Worm (Caenorhabditis elegans): ENCODE results near the gene srbc-22.

Gene srbc-22

DNA sequence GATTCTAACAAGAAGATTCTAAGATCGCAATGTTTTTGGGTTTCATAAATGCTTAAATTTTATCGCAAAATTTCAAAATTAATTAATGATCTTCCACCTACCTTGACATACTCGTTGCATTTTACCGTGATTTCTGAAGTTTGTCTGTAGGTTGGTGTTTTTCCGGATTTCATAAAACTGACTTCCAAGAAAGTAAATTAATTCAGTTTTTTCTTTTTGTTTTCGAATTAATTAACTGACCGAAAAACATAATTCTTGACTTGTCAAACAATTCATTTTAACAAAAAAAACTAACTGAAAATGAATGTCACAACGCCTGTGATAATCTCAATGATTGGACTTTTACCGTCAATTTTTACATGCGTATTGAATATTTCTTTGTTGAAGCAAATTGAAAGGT is 24.8 kb downstream of the srbc-22 start, which contains the start of gene srbc-16:
TSS of gene srbc-16 (plus strand) at position 301 of the 400 bp plus-strand sequence.
- TF ChIP-seq aly-2 (tag; optimal IDR thresholded peaks at IDR 0.05) (no peak), lin-15B (tag; optimal IDR thresholded peaks at IDR 0.05) (no peak), pqm-1 (tag; optimal IDR thresholded peaks at IDR 0.05) (no peak), skn-1 (tag; optimal IDR thresholded peaks at IDR 0.05) (no peak), mes-2 (tag; optimal IDR thresholded peaks at IDR 0.05; ENCODE audit: poor library complexity, severe bottlenecking) (no peak), lir-3 (tag; optimal IDR thresholded peaks at IDR 0.05) (no peak), saeg-2 (GFP tag; IDR thresholded peaks at IDR 0.05) (no peak), F49E8.2 (tag; optimal IDR thresholded peaks at IDR 0.05; ENCODE audit: borderline replicate concordance) (no peak)

DNA sequence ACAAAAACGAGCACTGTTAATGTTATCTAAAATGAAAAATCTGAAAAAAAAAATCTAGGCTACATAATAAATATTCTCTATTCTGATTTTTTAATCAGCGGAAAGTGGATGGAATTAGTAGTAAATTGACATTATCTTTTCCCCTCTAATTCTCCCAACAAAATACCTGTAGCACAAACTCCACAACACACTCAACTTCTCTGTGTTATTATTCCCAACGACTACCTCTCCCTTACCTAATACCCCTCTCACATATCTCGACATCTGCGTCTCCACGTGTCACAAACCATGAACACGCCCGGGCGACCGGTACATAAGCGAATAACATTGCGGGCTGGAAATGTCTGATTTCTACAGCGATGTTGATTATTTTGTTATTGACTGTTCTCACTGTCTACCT is 26.2 kb downstream of the srbc-22 start, which contains the start of gene cyp-33C2:
TSS of gene cyp-33C2 (plus strand) at position 327 of the 400 bp plus-strand sequence.
- TF ChIP-seq fkh-10 (GFP tag; optimal IDR thresholded peaks at IDR 0.05) (no peak), dmd-6 (GFP tag; IDR thresholded peaks at IDR 0.05) (peak; percentile 61), nhr-28 (tag; optimal IDR thresholded peaks at IDR 0.05) (peak; percentile 93), F44E2.7 (GFP tag; IDR thresholded peaks at IDR 0.05) (no peak), daf-16 (GFP tag; optimal IDR thresholded peaks at IDR 0.05) (no peak), daf-16 (tag; optimal IDR thresholded peaks at IDR 0.05) (peak; percentile 25)

DNA sequence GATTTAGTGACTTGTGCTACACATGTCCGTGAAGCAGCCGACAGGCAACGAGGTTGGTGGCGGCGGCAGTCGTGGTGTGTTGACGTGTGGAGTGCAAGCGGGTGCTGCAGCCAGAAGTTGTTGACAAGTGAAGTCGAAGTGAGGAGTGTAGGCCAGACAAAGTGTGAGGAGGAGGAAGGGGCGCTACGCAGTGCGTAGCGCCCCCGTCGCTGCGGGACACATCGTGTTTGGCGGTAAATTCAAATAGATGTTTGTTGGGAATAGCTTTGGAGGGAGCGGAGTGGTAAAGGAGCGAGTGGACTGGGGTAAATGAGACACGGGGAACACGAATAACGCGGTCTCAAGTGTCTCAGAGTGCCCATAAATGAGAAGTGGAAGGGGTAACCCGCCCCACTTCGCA is 28.6 kb downstream of the srbc-22 start:
- 0 out of 2 replicates have a peak, but pooled peaks have one; percentile 32 for TF ChIP-seq set-16 (GFP tag; IDR thresholded peaks at IDR 0.05)
- no peak for TF ChIP-seq nhr-77 (tag; optimal IDR thresholded peaks at IDR 0.05)
- TF ChIP-seq aha-1 (tag): peak; percentile 62

DNA sequence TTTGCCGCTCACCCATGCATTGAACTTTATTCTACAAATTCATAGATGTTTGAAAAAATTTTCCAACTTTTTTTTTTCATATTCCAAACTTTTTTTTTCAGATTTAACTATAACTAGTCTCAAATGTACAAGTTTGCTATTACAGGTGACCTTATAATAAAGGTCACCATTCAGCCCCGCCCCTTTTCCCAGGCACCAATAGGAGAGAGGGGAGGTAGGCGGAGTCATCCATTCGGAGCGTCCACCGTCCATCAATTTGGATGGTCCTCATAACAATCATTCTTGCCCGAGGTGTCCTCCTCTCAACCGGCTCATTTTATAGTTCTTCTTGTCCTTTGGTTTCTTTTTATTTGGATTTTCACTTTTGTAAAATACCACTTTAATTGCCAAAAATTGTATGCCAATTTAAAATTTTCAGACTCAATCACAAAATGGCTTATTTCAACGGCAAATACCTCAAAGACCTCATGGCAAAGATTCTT is 31.0 kb downstream of the srbc-22 start, which contains the start of gene Y5H2B.3:
TSS of gene Y5H2B.3 (plus strand) at position 432 of the 482 bp plus-strand sequence.
- no peak for TF ChIP-seq lin-15B (tag; optimal IDR thresholded peaks at IDR 0.05)
- TF ChIP-seq nhr-42 (GFP tag; IDR thresholded peaks at IDR 0.05): no peak
- TF ChIP-seq ctbp-1 (GFP tag; IDR thresholded peaks at IDR 0.05): no peak
- TF ChIP-seq lin-13 (GFP tag; optimal IDR thresholded peaks at IDR 0.05): no peak

DNA sequence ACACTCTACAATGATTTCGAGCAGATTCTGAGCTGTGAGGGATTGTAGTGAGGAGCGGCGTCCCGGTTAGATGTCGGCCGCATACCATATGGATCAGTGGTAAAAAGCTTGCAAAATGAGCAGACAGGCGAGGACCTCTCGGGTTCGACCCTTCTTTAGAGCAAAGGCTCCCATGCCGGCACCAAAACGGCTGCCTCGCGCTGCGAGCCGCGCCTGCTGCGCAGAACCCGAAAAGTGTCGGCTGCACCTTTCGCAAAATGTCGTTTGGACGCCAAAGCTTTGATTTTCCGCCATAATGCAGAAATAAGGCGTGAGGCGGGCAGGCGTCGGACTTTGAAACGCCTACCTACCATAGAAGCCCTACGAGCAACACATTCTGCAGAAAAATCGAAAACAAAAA is 33.5 kb downstream of the srbc-22 start:
- no peak for TF ChIP-seq lir-3 (tag; optimal IDR thresholded peaks at IDR 0.05)
- TF ChIP-seq mep-1 (tag; optimal IDR thresholded peaks at IDR 0.05): no peak
- no peak for TF ChIP-seq F37D6.2 (tag; optimal IDR thresholded peaks at IDR 0.05)
- TF ChIP-seq Y48G9A.11 (GFP tag; IDR thresholded peaks at IDR 0.05): peak; percentile 71; the same call in 1 of the 2 replicates
- no peak for TF ChIP-seq dmd-8 (GFP tag; IDR thresholded peaks at IDR 0.05)
- TF ChIP-seq ztf-11 (tag; optimal IDR thresholded peaks at IDR 0.05): no peak
- TF ChIP-seq ceh-82 (tag; optimal IDR thresholded peaks at IDR 0.05): no peak
- no peak for TF ChIP-seq zfp-3 (GFP tag; conservative IDR thresholded peaks at IDR 0.05)
- TF ChIP-seq mes-2 (tag; optimal IDR thresholded peaks at IDR 0.05; ENCODE audit: poor library complexity, severe bottlenecking): no peak
- TF ChIP-seq set-16 (GFP tag; IDR thresholded peaks at IDR 0.05): peak; percentile 91
- TF ChIP-seq hlh-30 (tag; optimal IDR thresholded peaks at IDR 0.05; ENCODE audit: insufficient read depth): no peak
- TF ChIP-seq Y5F2A.4 (GFP tag; optimal IDR thresholded peaks at IDR 0.05): no peak
- TF ChIP-seq D1046.2 (GFP tag; IDR thresholded peaks at IDR 0.05): 0 out of 2 replicates have a peak, but pooled peaks have one; percentile 41
- peak; percentile 70 for TF ChIP-seq egl-43 (GFP tag; IDR thresholded peaks at IDR 0.05)
- TF ChIP-seq snpc-1.2 (GFP tag; IDR thresholded peaks at IDR 0.05): no peak
- no peak for TF ChIP-seq F44E2.7 (GFP tag; IDR thresholded peaks at IDR 0.05)
- no peak for TF ChIP-seq mdl-1 (tag; optimal IDR thresholded peaks at IDR 0.05)
- no peak for TF ChIP-seq nhr-48 (tag; optimal IDR thresholded peaks at IDR 0.05)
- TF ChIP-seq egl-27 (tag; optimal IDR thresholded peaks at IDR 0.05): no peak
- no peak for TF ChIP-seq nhr-102 (tag; optimal IDR thresholded peaks at IDR 0.05)
- no peak for TF ChIP-seq ceh-20 (GFP tag; IDR thresholded peaks at IDR 0.05)

Measured in whole organism, L4 larva.